Fruit fly (Drosophila melanogaster): ENCODE data around the gene Lim1.

DNA sequence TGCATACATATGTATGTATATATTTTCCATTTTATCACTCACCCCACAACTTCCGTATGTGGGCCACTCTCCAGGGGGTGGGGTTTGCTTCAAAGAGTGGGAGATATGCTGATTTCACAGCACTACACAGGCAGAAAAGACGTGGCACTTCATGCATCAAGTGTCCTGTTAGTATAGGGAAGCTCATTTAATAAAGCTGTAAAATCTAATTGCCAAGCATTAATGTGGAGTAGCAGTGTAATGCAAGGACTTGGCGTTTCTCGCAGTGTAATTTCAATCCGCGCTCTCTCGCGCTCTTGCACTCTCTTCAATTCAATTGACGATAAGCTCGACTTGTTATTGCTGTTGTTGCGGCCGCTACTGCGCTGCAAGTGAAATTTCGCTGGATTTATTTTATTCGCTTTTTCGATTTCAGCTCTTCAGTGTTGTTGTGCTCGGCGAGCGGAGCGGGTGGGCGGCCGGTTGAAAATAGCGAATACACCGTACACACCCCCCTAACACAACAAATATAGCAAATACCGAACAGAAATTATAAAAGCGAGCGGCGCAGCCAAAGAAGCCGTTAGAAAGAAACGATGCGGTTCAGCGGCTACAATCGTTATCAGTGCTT, 96.3 kb downstream of the Lim1 start, which contains the start of gene Hexo2:
- TF ChIP-seq fd96Ca (GFP tag; IDR thresholded peaks at IDR 0.05): peak; percentile 99
- TF ChIP-seq Pif1A (GFP tag; optimal IDR thresholded peaks at IDR 0.05): peak; percentile 97
- TF ChIP-seq CG12605 (GFP tag; IDR thresholded peaks at IDR 0.05): peak; percentile 97
- TF ChIP-seq Ets98B (GFP tag; IDR thresholded peaks at IDR 0.05): peak; percentile 99
- TF ChIP-seq CG9948 (tag; optimal IDR thresholded peaks at IDR 0.05): peak; percentile 91
- TF ChIP-seq CG15710 (tag; optimal IDR thresholded peaks at IDR 0.05): peak; percentile 93
- TF ChIP-seq rn (GFP tag; IDR thresholded peaks at IDR 0.05): peak; percentile 98
- TF ChIP-seq CG8301 (tag; optimal IDR thresholded peaks at IDR 0.05): peak; percentile 96
- TF ChIP-seq CG32121 (GFP tag; IDR thresholded peaks at IDR 0.05): peak; percentile 98
- peak; percentile 99 for TF ChIP-seq CG4496 (GFP tag; IDR thresholded peaks at IDR 0.05)
- peak; percentile 96 for TF ChIP-seq CG14655 (GFP tag; optimal IDR thresholded peaks at IDR 0.05)
- TF ChIP-seq Snoo (tag; optimal IDR thresholded peaks at IDR 0.05): peak; percentile 99
- TF ChIP-seq gl (tag; optimal IDR thresholded peaks at IDR 0.05): peak; percentile 89
